Worm (Caenorhabditis elegans) whole organism, young adult: ENCODE measurements around the gene col-128.

Source experiments
- B0336.3 ChIP-seq: fragments of 200-800 bp; sonication (Bioruptor generic); IDR thresholded peaks from 2 replicates; pipeline ENCODE4 v1.3.6; 2022; ENCODE audit warnings: missing genetic modification characterization, missing compliant biosample characterization
- D2030.7 ChIP-seq: fragments of 200-800 bp; sonication (Bioruptor generic); IDR thresholded peaks from 2 replicates; pipeline ENCODE4 v1.3.6; 2022; ENCODE audit warnings: missing genetic modification reagents, missing genetic modification characterization, missing compliant biosample characterization
- F22D6.2 ChIP-seq: sonication (generic microtip); optimal IDR thresholded peaks from 2 replicates; lab custom pipeline; 2016; ENCODE audit warnings: mild to moderate bottlenecking, missing genetic modification characterization, missing compliant biosample characterization
- F23B12.7 ChIP-seq: sonication (generic microtip); optimal IDR thresholded peaks from 2 replicates; lab custom pipeline; 2017; ENCODE audit warnings: missing genetic modification characterization, mild to moderate bottlenecking, missing compliant biosample characterization, antibody characterized with exemption, moderate library complexity; ENCODE audit not compliant: insufficient read depth
- F49E8.2 ChIP-seq: sonication (generic microtip); optimal IDR thresholded peaks from 3 replicates; lab custom pipeline; 2017; ENCODE audit warnings: missing genetic modification characterization, mild to moderate bottlenecking, missing compliant biosample characterization, antibody characterized with exemption, moderate library complexity; ENCODE audit not compliant: insufficient read depth
- F52B5.7 ChIP-seq: sonication (generic microtip); optimal IDR thresholded peaks from 2 replicates; lab custom pipeline; 2016; ENCODE audit warnings: mild to moderate bottlenecking, missing genetic modification characterization, missing compliant biosample characterization
- F57A8.1 ChIP-seq: fragments of 200-800 bp; sonication (Bioruptor generic); optimal IDR thresholded peaks from 2 replicates; lab custom pipeline; 2018; ENCODE audit warnings: mild to moderate bottlenecking, missing genetic modification characterization, moderate library complexity, missing compliant biosample characterization
- F57C9.4 ChIP-seq: sonication (generic microtip); optimal IDR thresholded peaks from 2 replicates; lab custom pipeline; 2017; ENCODE audit warnings: mild to moderate bottlenecking, missing genetic modification characterization, missing compliant biosample characterization
- K11D2.4 ChIP-seq: fragments of 200-800 bp; sonication (Bioruptor generic); IDR thresholded peaks from 2 replicates; pipeline ENCODE4 v1.3.6; 2022; ENCODE audit warnings: missing genetic modification reagents, missing genetic modification characterization, missing compliant biosample characterization
- Y53F4B.3 ChIP-seq: fragments of 200-800 bp; sonication (Bioruptor generic); IDR thresholded peaks from 2 replicates; pipeline ENCODE4 v1.3.6; 2022; ENCODE audit warnings: missing genetic modification reagents, missing genetic modification characterization, missing compliant biosample characterization
- Y56A3A.18 ChIP-seq: fragments of 200-800 bp; sonication (Bioruptor generic); IDR thresholded peaks from 2 replicates; pipeline ENCODE4 v1.3.6; 2022; ENCODE audit warnings: missing genetic modification reagents, missing genetic modification characterization, missing compliant biosample characterization
- Y67H2A.10 ChIP-seq: fragments of 200-800 bp; sonication (Bioruptor generic); conservative IDR thresholded peaks from 2 replicates; pipeline ENCODE4 v1.3.6; 2022; ENCODE audit warnings: missing genetic modification reagents, missing genetic modification characterization, missing compliant biosample characterization
- ZK185.1 ChIP-seq: sonication (generic microtip); optimal IDR thresholded peaks from 2 replicates; lab custom pipeline; 2016; ENCODE audit warnings: mild to moderate bottlenecking, missing genetic modification characterization, missing compliant biosample characterization; ENCODE audit not compliant: poor library complexity, severe bottlenecking
- attf-5 ChIP-seq: fragments of 200-800 bp; sonication (Bioruptor generic); optimal IDR thresholded peaks from 2 replicates; lab custom pipeline; 2018; ENCODE audit warnings: mild to moderate bottlenecking, missing genetic modification characterization, missing compliant biosample characterization
- attf-6 ChIP-seq: fragments of 200-800 bp; sonication (Bioruptor generic); IDR thresholded peaks from 2 replicates; pipeline ENCODE4 v1.3.6; 2022; ENCODE audit warnings: missing genetic modification reagents, missing genetic modification characterization, missing compliant biosample characterization
- bed-1 ChIP-seq: fragments of 200-800 bp; sonication (Bioruptor generic); IDR thresholded peaks from 2 replicates; pipeline ENCODE4 v1.3.6; 2022; ENCODE audit warnings: missing genetic modification reagents, missing genetic modification characterization, missing compliant biosample characterization
- cebp-1 ChIP-seq, 2 experiments: fragments of 200-800 bp in 1 of 2; sonication (Bioruptor generic) in 1 of 2; sonication (generic microtip) in 1 of 2; IDR thresholded peaks in 1 of 2; optimal IDR thresholded peaks in 1 of 2; 2 replicates each; pipeline versions ENCODE4 v1.3.6 to Lab custom; 2017 to 2022; ENCODE audit warnings: missing compliant biosample characterization in 2 of 2, missing genetic modification characterization in 2 of 2, mild to moderate bottlenecking in 1 of 2, missing genetic modification reagents in 1 of 2, moderate library complexity in 1 of 2
- ceh-100 ChIP-seq: fragments of 200-800 bp; sonication (Bioruptor generic); IDR thresholded peaks from 2 replicates; pipeline ENCODE4 v1.3.6; 2022; ENCODE audit warnings: missing genetic modification reagents, missing genetic modification characterization, missing compliant biosample characterization
- ceh-91 ChIP-seq: fragments of 200-800 bp; sonication (Bioruptor generic); IDR thresholded peaks from 2 replicates; pipeline ENCODE4 v1.3.6; 2022; ENCODE audit warnings: missing genetic modification reagents, missing genetic modification characterization, missing compliant biosample characterization
- egrh-3 ChIP-seq: fragments of 200-800 bp; sonication (Bioruptor generic); IDR thresholded peaks from 2 replicates; pipeline ENCODE4 v1.3.6; 2022; ENCODE audit warnings: missing genetic modification reagents, missing genetic modification characterization, missing compliant biosample characterization
- ekl-4 ChIP-seq: fragments of 200-800 bp; sonication (Bioruptor generic); IDR thresholded peaks from 2 replicates; pipeline ENCODE4 v1.3.6; 2022; ENCODE audit warnings: missing genetic modification reagents, missing genetic modification characterization, missing compliant biosample characterization
- fkh-3 ChIP-seq: sonication (generic microtip); optimal IDR thresholded peaks from 2 replicates; lab custom pipeline; 2016; ENCODE audit warnings: mild to moderate bottlenecking, missing genetic modification characterization, missing compliant biosample characterization
- gei-17 ChIP-seq: fragments of 200-800 bp; sonication (Bioruptor generic); optimal IDR thresholded peaks from 2 replicates; lab custom pipeline; 2018; ENCODE audit warnings: mild to moderate bottlenecking, missing genetic modification characterization, missing compliant biosample characterization
- hlh-12 ChIP-seq: sonication (generic microtip); optimal IDR thresholded peaks from 2 replicates; lab custom pipeline; 2016; ENCODE audit warnings: missing genetic modification characterization, missing compliant biosample characterization
- hmg-20 ChIP-seq: fragments of 200-800 bp; sonication (Bioruptor generic); IDR thresholded peaks from 2 replicates; pipeline ENCODE4 v1.3.6; 2022; ENCODE audit warnings: missing genetic modification reagents, missing genetic modification characterization, missing compliant biosample characterization
- lin-40 ChIP-seq: sonication (generic microtip); optimal IDR thresholded peaks from 2 replicates; lab custom pipeline; 2016; ENCODE audit warnings: missing genetic modification characterization, mild to moderate bottlenecking, missing compliant biosample characterization, missing genotype, missing genetic modification reagents
- lin-54 ChIP-seq: fragments of 200-800 bp; sonication (Bioruptor generic); optimal IDR thresholded peaks from 2 replicates; lab custom pipeline; 2018; ENCODE audit warnings: mild to moderate bottlenecking, missing genetic modification characterization, missing compliant biosample characterization
- lsy-27 ChIP-seq: sonication (generic microtip); optimal IDR thresholded peaks from 2 replicates; lab custom pipeline; 2017; ENCODE audit warnings: missing genetic modification characterization, mild to moderate bottlenecking, missing compliant biosample characterization, antibody characterized with exemption, missing genotype, borderline replicate concordance; ENCODE audit not compliant: insufficient read depth
- madf-10 ChIP-seq: sonication (generic microtip); optimal IDR thresholded peaks from 2 replicates; lab custom pipeline; 2016; ENCODE audit warnings: mild to moderate bottlenecking, missing genetic modification characterization, missing compliant biosample characterization
- mxl-1 ChIP-seq: sonication (generic microtip); optimal IDR thresholded peaks from 2 replicates; lab custom pipeline; 2016; ENCODE audit warnings: missing genetic modification characterization, missing compliant biosample characterization
- nfya-1 ChIP-seq: sonication (generic microtip); optimal IDR thresholded peaks from 2 replicates; lab custom pipeline; 2017; ENCODE audit warnings: antibody characterized with exemption, missing compliant biosample characterization, missing genetic modification characterization, borderline replicate concordance; ENCODE audit not compliant: insufficient read depth
- nfya-2 ChIP-seq: fragments of 200-800 bp; sonication (Bioruptor generic); IDR thresholded peaks from 2 replicates; pipeline ENCODE4 v1.3.6; 2022; ENCODE audit warnings: missing genetic modification reagents, missing genetic modification characterization, missing compliant biosample characterization
- rcor-1 ChIP-seq: fragments of 200-800 bp; sonication (Bioruptor generic); IDR thresholded peaks from 2 replicates; pipeline ENCODE4 v1.3.6; 2022; ENCODE audit warnings: missing genetic modification reagents, missing genetic modification characterization, missing compliant biosample characterization
- rpc-1 ChIP-seq, 2 experiments: fragments of 150-350 bp in 1 of 2; sonication (generic microtip) in 1 of 2; optimal IDR thresholded peaks; 2 replicates each; lab custom pipeline; 2014 to 2018; ENCODE audit warnings: missing biosample characterization in 1 of 2, missing genetic modification characterization in 1 of 2, missing genetic modification reagents in 1 of 2, missing genotype in 1 of 2
- snpc-1.1 ChIP-seq: sonication (generic microtip); optimal IDR thresholded peaks from 2 replicates; lab custom pipeline; 2017; ENCODE audit warnings: missing genetic modification characterization, mild to moderate bottlenecking, missing compliant biosample characterization, antibody characterized with exemption, moderate library complexity, missing genotype, missing genetic modification reagents; ENCODE audit not compliant: insufficient read depth
- somi-1 ChIP-seq: fragments of 200-800 bp; sonication (Bioruptor generic); optimal IDR thresholded peaks from 2 replicates; lab custom pipeline; 2018; ENCODE audit warnings: mild to moderate bottlenecking, missing genetic modification characterization, missing compliant biosample characterization
- sptf-2 ChIP-seq: fragments of 200-800 bp; sonication (Bioruptor generic); optimal IDR thresholded peaks from 2 replicates; lab custom pipeline; 2018; ENCODE audit warnings: mild to moderate bottlenecking, missing genetic modification characterization, missing compliant biosample characterization
- zfh-2 ChIP-seq: fragments of 200-800 bp; sonication (Bioruptor generic); conservative IDR thresholded peaks from 2 replicates; pipeline ENCODE4 v1.3.6; 2022; ENCODE audit warnings: missing genetic modification reagents, missing genetic modification characterization, missing compliant biosample characterization
- ztf-22 ChIP-seq: fragments of 200-800 bp; sonication (Bioruptor generic); optimal IDR thresholded peaks from 2 replicates; lab custom pipeline; 2018; ENCODE audit warnings: mild to moderate bottlenecking, missing genetic modification characterization, moderate library complexity, missing compliant biosample characterization

The col-128 gene

DNA sequence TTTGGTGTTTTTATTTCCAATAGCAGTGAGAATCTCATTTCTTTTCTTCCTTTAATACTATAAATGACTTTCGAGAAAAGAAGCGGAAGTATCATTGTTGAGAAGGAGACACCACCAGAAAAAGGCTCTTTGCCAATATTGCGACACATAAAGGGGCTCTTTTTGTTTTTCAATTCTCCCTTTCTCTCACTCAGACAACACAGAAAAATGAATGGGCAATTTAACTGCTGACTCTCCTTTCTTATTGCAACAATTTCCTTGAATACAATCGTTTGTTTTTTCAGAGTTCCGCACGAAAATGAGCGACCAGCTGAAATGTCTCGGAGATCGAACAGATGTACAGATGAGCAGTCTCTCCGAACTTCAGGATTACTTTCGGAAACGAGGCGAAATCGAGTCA is 22.6 kb upstream of the col-128 start:
- TF ChIP-seq ceh-100 (GFP tag; lab: Robert Waterston, UW) (no peak), nfya-2 (no peak)

DNA sequence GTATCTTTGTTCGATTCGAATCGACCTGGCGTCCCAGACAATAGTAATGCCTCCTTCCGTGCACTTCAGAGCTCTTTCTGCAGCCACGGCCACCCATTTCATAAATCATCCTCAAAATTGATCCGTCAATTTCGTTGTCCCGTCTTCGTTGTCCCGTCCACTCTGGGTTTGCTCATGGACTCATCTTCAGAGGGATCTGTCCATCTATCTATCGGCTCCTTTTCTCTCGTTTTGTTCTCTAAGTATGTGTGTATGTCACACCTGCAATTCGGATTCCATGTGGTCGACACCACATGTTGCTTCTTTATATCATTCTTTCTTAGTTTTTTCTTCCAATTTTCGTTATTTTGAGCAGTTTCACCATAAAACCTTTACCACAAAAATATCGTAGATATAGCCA is 20.8 kb upstream of the col-128 start:
- TF ChIP-seq lsy-27 (no peak), Y53F4B.3 (GFP tag; lab: Robert Waterston, UW) (no peak), attf-6 (GFP tag; lab: Robert Waterston, UW) (no peak), egrh-3 (GFP tag; lab: Robert Waterston, UW) (no peak), F23B12.7 (tag; lab: Kevin White, UChicago) (no peak), K11D2.4 (GFP tag; lab: Robert Waterston, UW) (no peak), F57A8.1 (no peak), cebp-1 (GFP tag; IDR thresholded peaks at IDR 0.05; lab: Robert Waterston, UW) (no peak), cebp-1 (tag; optimal IDR thresholded peaks at IDR 0.05; lab: Kevin White, UChicago) (no peak), Y56A3A.18 (no peak), nfya-1 (tag; lab: Kevin White, UChicago) (no peak), B0336.3 (GFP tag; lab: Robert Waterston, UW) (no peak), F22D6.2 (tag; lab: Kevin White, UChicago) (no peak), ZK185.1 (tag; lab: Kevin White, UChicago) (no peak), rpc-1 (optimal IDR thresholded peaks at IDR 0.05; lab: Kevin White, UChicago) (no peak), rpc-1 (tag; optimal IDR thresholded peaks at IDR 0.05; lab: Kevin White, UChicago) (no peak), ceh-91 (GFP tag; lab: Robert Waterston, UW) (no peak)

DNA sequence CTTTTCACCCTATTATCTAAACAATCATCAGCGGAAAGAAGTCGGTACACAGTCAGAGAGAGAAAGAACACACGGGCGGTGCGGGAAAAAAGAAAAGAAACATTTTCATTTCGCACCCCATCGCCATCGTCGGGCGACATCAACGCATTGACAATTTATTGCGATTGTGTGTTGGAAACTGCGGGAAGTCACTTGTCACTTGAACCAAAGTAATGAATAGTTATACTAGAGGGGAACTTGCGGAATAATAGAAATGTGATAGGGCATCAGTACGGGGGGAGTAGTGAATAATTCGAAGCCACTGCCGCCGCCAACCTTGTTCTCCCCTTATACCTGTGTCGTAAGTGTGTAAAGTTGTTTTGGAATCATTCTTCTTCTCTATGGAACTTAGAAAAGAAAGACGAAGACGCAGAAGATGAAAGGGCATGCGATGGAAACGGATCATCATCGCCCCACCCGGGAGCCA is 19.6 kb upstream of the col-128 start:
- TF ChIP-seq zfh-2, result 0 out of 2 replicates have a peak, but pooled peaks have one; percentile 4
- no peak for TF ChIP-seq madf-10 (tag; lab: Kevin White, UChicago)
- no peak for TF ChIP-seq D2030.7 (GFP tag; lab: Robert Waterston, UW)
- no peak for TF ChIP-seq bed-1 (GFP tag; lab: Robert Waterston, UW)
- TF ChIP-seq F52B5.7 (tag; lab: Kevin White, UChicago), result no peak
- peak; percentile 18; the same call in 1 of the 2 replicates for TF ChIP-seq ekl-4 (GFP tag; lab: Robert Waterston, UW)
- TF ChIP-seq F57C9.4, result no peak
- TF ChIP-seq somi-1, result peak; percentile 2
- no peak for TF ChIP-seq attf-5
- no peak for TF ChIP-seq Y67H2A.10 (GFP tag; lab: Robert Waterston, UW)
- no peak for TF ChIP-seq mxl-1

DNA sequence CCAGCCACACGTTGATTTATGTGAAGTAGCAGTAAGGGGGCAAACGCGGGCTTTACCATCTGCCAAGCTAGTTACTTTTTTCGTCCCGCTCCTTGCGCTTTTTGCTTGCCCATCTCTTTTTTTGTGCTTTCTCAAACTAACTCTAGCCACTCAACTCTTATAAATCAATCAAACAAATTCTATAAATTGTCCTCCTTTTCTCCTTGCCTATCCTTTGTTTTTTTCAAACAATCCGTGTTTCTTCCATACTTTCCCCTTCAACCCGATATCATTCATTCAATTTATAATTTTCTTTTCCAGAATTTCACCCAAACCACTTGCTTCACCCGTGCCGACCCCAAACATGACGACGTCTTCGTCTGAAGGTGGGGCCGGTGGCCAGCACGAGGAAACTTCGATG is 18.4 kb upstream of the col-128 start, which contains the start of gene srgp-1:
Gene srgp-1 (plus strand): TSS at position 301 of the 400 bp plus-strand sequence.
- TF ChIP-seq rcor-1 (GFP tag; lab: Robert Waterston, UW) (no peak), ztf-22 (GFP tag; lab: Kevin White, UChicago) (no peak), gei-17 (no peak), lin-54 (no peak), F22D6.2 (tag; lab: Kevin White, UChicago) (no peak), snpc-1.1 (no peak), Y53F4B.3 (GFP tag; lab: Robert Waterston, UW) (no peak), bed-1 (GFP tag; lab: Robert Waterston, UW) (no peak), fkh-3 (tag; lab: Kevin White, UChicago) (no peak), somi-1 (no peak), hmg-20 (GFP tag; lab: Robert Waterston, UW) (no peak), sptf-2 (no peak), F49E8.2 (tag; lab: Kevin White, UChicago) (no peak), lin-40 (tag; lab: Kevin White, UChicago) (no peak), hlh-12 (no peak)
- TF ChIP-seq, all 124 proteins: peak for 0
